Fruit fly (Drosophila melanogaster) whole organism, embryonic: Measurements from ENCODE around the gene Vti1a.

ENCODE experiments used
- Oli ChIP-seq: fragments of 200-800 bp; sonication (Bioruptor generic); optimal IDR thresholded peaks from 2 replicates; lab custom pipeline; 2018; ENCODE audit warnings: missing biosample characterization, mild to moderate bottlenecking, missing genetic modification characterization, moderate library complexity
- tin ChIP-seq: fragments of 200-800 bp; sonication (Bioruptor generic); optimal IDR thresholded peaks from 3 replicates; lab custom pipeline; 2016; ENCODE audit warnings: missing biosample characterization, missing genetic modification characterization
- toy ChIP-seq: fragments of 200-800 bp; sonication (Bioruptor generic); IDR thresholded peaks from 2 replicates; pipeline ENCODE4 v1.3.6; 2022; ENCODE audit warnings: missing biosample characterization, missing genetic modification characterization

DNA sequence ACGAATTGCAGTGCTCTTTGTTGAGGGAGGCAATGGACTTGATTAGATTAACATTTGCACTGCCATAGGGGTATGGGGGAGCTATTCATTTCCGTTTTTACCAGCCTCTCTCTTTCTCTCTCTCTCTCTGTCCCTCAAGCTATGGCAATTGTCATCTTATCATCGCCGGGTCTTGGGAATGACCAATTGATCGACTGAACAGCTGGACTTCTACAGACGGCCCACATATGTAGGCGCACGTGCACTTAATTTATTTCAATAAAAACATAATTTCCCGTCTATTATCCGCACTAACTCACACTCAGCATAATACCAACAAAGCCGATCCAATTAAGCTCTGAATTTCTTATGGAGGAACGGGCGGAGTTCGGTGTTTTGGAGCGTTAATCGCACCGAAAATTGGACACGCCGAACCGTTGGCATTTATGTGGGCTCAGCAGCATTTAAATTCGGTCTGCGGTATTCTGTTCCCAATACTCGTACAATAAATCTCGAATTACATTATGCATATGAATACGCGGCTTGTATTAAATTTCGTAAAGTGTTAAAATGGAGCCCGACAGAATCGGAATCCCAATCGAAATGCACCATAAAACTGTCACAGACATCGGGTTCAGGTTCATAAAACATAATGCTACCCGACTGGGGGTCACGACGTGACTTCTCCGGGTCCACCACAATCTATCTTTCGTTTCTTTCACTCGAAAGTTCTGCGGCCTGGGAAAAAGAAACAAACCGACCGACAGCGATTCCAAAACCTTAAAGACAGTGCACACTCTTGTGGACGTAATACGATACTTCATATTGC is 31.1 kb upstream of the Vti1a start:
- no peak for TF ChIP-seq tin (GFP tag; lab: Kevin White, UChicago)
- TF ChIP-seq Oli (tag; lab: Kevin White, UChicago) = no peak
- TF ChIP-seq toy (GFP tag; lab: Robert Waterston, UW) = no peak
